Fruit fly (Drosophila melanogaster): Measurements from ENCODE around the gene dan.

dm6 chr3R:25176517-25176916 is 7.7 kb upstream of the dan start:
- TF ChIP-seq CoRest (tag; optimal IDR thresholded peaks at IDR 0.05) (peak; percentile 7), ham (GFP tag; IDR thresholded peaks at IDR 0.05) (no peak), CG15479 (GFP tag; optimal IDR thresholded peaks at IDR 0.05) (no peak), CG17912 (GFP tag; optimal IDR thresholded peaks at IDR 0.05) (no peak), chif (GFP tag; optimal IDR thresholded peaks at IDR 0.05) (no peak), Hmx (GFP tag; optimal IDR thresholded peaks at IDR 0.05) (no peak), eve (GFP tag; optimal IDR thresholded peaks at IDR 0.05) (no peak)

All from whole organism, embryonic.